Fruit fly (Drosophila melanogaster) whole organism, embryonic: ENCODE measurements around the gene CG14054.
A peak's percentile ranks its signal among the peaks of the same experiment; 100 is the strongest.

Experiments used
- ATbp ChIP-seq: fragments of 200-800 bp; sonication (Bioruptor generic); optimal IDR thresholded peaks from 2 replicates; lab custom pipeline; 2017; ENCODE audit warnings: missing biosample characterization, mild to moderate bottlenecking, missing genetic modification characterization, missing genetic modification reagents
- Ada2b ChIP-seq: fragments of 200-800 bp; sonication (Bioruptor generic); IDR thresholded peaks from 2 replicates; pipeline ENCODE4 v1.3.6; 2022; ENCODE audit warnings: missing biosample characterization, missing genetic modification characterization
- Antp ChIP-seq: fragments of 200-800 bp; sonication (Bioruptor generic); optimal IDR thresholded peaks from 3 replicates; lab custom pipeline; 2016; ENCODE audit warnings: missing biosample characterization, missing genetic modification characterization
- C15 ChIP-seq: fragments of 200-800 bp; sonication (Bioruptor generic); IDR thresholded peaks from 3 replicates; pipeline ENCODE4 v1.3.6; 2022; ENCODE audit warnings: missing biosample characterization, missing genetic modification characterization
- CG10431 ChIP-seq: fragments of 200-800 bp; sonication (Bioruptor generic); optimal IDR thresholded peaks from 3 replicates; lab custom pipeline; 2018; ENCODE audit warnings: missing biosample characterization, mild to moderate bottlenecking, missing genetic modification characterization
- CG11504 ChIP-seq: fragments of 200-800 bp; sonication (Bioruptor generic); optimal IDR thresholded peaks from 3 replicates; lab custom pipeline; 2019; ENCODE audit warnings: missing biosample characterization, mild to moderate bottlenecking, missing genetic modification characterization, moderate library complexity
- CG12942 ChIP-seq: fragments of 200-800 bp; sonication (Bioruptor generic); optimal IDR thresholded peaks from 3 replicates; lab custom pipeline; 2016; ENCODE audit warnings: missing biosample characterization, missing genetic modification characterization
- CG14667 ChIP-seq: fragments of 200-800 bp; sonication (Bioruptor generic); IDR thresholded peaks from 2 replicates; pipeline ENCODE4 v1.3.6; 2022; ENCODE audit warnings: missing biosample characterization, missing genetic modification characterization
- CG1602 ChIP-seq: fragments of 200-800 bp; sonication (Bioruptor generic); optimal IDR thresholded peaks from 3 replicates; lab custom pipeline; 2016; ENCODE audit warnings: missing biosample characterization, missing genetic modification characterization
- CG1603 ChIP-seq: fragments of 200-800 bp; sonication (Bioruptor generic); optimal IDR thresholded peaks from 2 replicates; lab custom pipeline; 2019; ENCODE audit warnings: missing biosample characterization, mild to moderate bottlenecking, missing genetic modification characterization, moderate library complexity
- CG17802 ChIP-seq: fragments of 200-800 bp; sonication (Bioruptor generic); optimal IDR thresholded peaks from 2 replicates; lab custom pipeline; 2018; ENCODE audit warnings: missing biosample characterization, mild to moderate bottlenecking, missing genetic modification characterization, moderate library complexity
- CG18262 ChIP-seq: fragments of 200-800 bp; optimal IDR thresholded peaks from 3 replicates; lab custom pipeline; 2019; ENCODE audit warnings: missing biosample characterization, mild to moderate bottlenecking, missing genetic modification characterization, moderate library complexity
- CG2202 ChIP-seq: fragments of 200-800 bp; sonication (Bioruptor generic); optimal IDR thresholded peaks from 2 replicates; lab custom pipeline; 2018; ENCODE audit warnings: missing biosample characterization, mild to moderate bottlenecking, missing genetic modification characterization
- CG30403 ChIP-seq: fragments of 200-800 bp; sonication (Bioruptor generic); optimal IDR thresholded peaks from 3 replicates; lab custom pipeline; 2016; ENCODE audit warnings: missing biosample characterization, missing genetic modification characterization
- CG31224 ChIP-seq: fragments of 200-800 bp; sonication (Bioruptor generic); IDR thresholded peaks from 2 replicates; pipeline ENCODE4 v1.3.6; 2022; ENCODE audit warnings: missing biosample characterization, missing genetic modification characterization
- CG3847 ChIP-seq: fragments of 200-800 bp; sonication (Bioruptor generic); IDR thresholded peaks from 2 replicates; pipeline ENCODE4 v1.3.6; 2022; ENCODE audit warnings: missing biosample characterization, missing genetic modification characterization
- CG6683 ChIP-seq: fragments of 200-800 bp; sonication (Bioruptor generic); optimal IDR thresholded peaks from 2 replicates; lab custom pipeline; 2017; ENCODE audit warnings: missing biosample characterization, mild to moderate bottlenecking, missing genetic modification characterization, missing genetic modification reagents
- CG6765 ChIP-seq: fragments of 200-800 bp; sonication (Bioruptor generic); optimal IDR thresholded peaks from 3 replicates; lab custom pipeline; 2017; ENCODE audit warnings: missing biosample characterization, mild to moderate bottlenecking, missing genetic modification characterization
- CG6854 ChIP-seq: fragments of 200-800 bp; sonication (Bioruptor generic); optimal IDR thresholded peaks from 3 replicates; lab custom pipeline; 2017; ENCODE audit warnings: missing biosample characterization, mild to moderate bottlenecking, missing genetic modification characterization
- CG7556 ChIP-seq: fragments of 200-800 bp; sonication (Bioruptor generic); optimal IDR thresholded peaks from 2 replicates; lab custom pipeline; 2017; ENCODE audit warnings: missing biosample characterization, mild to moderate bottlenecking, missing genetic modification characterization
- CG8388 ChIP-seq: fragments of 200-800 bp; sonication (Bioruptor generic); optimal IDR thresholded peaks from 2 replicates; lab custom pipeline; 2019; ENCODE audit warnings: missing biosample characterization, mild to moderate bottlenecking, missing genetic modification characterization, moderate library complexity
- ERR ChIP-seq: fragments of 200-800 bp; sonication (Bioruptor generic); optimal IDR thresholded peaks from 2 replicates; lab custom pipeline; 2016; ENCODE audit warnings: missing biosample characterization, missing genetic modification characterization
- Max ChIP-seq: fragments of 200-800 bp; sonication (Bioruptor generic); optimal IDR thresholded peaks from 2 replicates; lab custom pipeline; 2016; ENCODE audit warnings: missing biosample characterization, mild to moderate bottlenecking, missing genetic modification characterization
- Meics ChIP-seq: fragments of 200-800 bp; sonication (Bioruptor generic); optimal IDR thresholded peaks from 2 replicates; lab custom pipeline; 2017; ENCODE audit warnings: missing biosample characterization, mild to moderate bottlenecking, missing genetic modification characterization
- Optix ChIP-seq: fragments of 200-800 bp; sonication (Bioruptor generic); IDR thresholded peaks from 3 replicates; pipeline ENCODE4 v1.3.6; 2022; ENCODE audit warnings: missing biosample characterization, missing genetic modification characterization
- ase ChIP-seq: fragments of 200-800 bp; sonication (Bioruptor generic); IDR thresholded peaks from 3 replicates; pipeline ENCODE4 v1.3.6; 2022; ENCODE audit warnings: missing biosample characterization, missing genetic modification characterization
- chinmo ChIP-seq: fragments of 200-800 bp; sonication (Bioruptor generic); IDR thresholded peaks from 4 replicates; pipeline ENCODE4 v1.3.6; 2022; ENCODE audit warnings: missing biosample characterization, missing genetic modification characterization; ENCODE audit not compliant: partially characterized antibody
- dmrt99B ChIP-seq: fragments of 200-800 bp; sonication (Bioruptor generic); optimal IDR thresholded peaks from 2 replicates; lab custom pipeline; 2018; ENCODE audit warnings: missing biosample characterization, mild to moderate bottlenecking, missing genetic modification characterization, moderate library complexity
- eyg ChIP-seq: fragments of 200-800 bp; sonication (Bioruptor generic); optimal IDR thresholded peaks from 3 replicates; lab custom pipeline; 2016; ENCODE audit warnings: missing biosample characterization, missing genetic modification characterization
- gce ChIP-seq: fragments of 200-800 bp; sonication (Bioruptor generic); IDR thresholded peaks from 3 replicates; pipeline ENCODE4 v1.3.6; 2022; ENCODE audit warnings: missing biosample characterization, missing genetic modification characterization
- gcm ChIP-seq: fragments of 200-800 bp; sonication (Bioruptor generic); optimal IDR thresholded peaks from 2 replicates; lab custom pipeline; 2019; ENCODE audit warnings: missing biosample characterization, mild to moderate bottlenecking, missing genetic modification characterization, moderate library complexity
- gfzf ChIP-seq: fragments of 200-800 bp; sonication (Bioruptor generic); optimal IDR thresholded peaks from 2 replicates; lab custom pipeline; 2016; ENCODE audit warnings: missing biosample characterization, mild to moderate bottlenecking, missing genetic modification characterization, moderate library complexity
- gsb ChIP-seq: fragments of 200-800 bp; sonication (Bioruptor generic); IDR thresholded peaks from 2 replicates; pipeline ENCODE4 v1.3.6; 2022; ENCODE audit warnings: missing biosample characterization, missing genetic modification characterization
- hkb ChIP-seq, 2 experiments: fragments of 200-800 bp in 1 of 2; fragments of >200 bp in 1 of 2; sonication (Bioruptor generic) in 1 of 2; IDR thresholded peaks in 1 of 2; optimal IDR thresholded peaks in 1 of 2; 2 replicates each; pipeline versions ENCODE4 v1.3.6 to Lab custom; 2017 to 2022; ENCODE audit warnings: missing biosample characterization in 1 of 2, missing genetic modification characterization in 1 of 2
- peb ChIP-seq: fragments of 200-800 bp; sonication (Bioruptor generic); IDR thresholded peaks from 2 replicates; pipeline ENCODE4 v1.3.6; 2022; ENCODE audit warnings: missing biosample characterization, missing genetic modification characterization
- phol ChIP-seq: fragments of 200-800 bp; sonication (Bioruptor generic); optimal IDR thresholded peaks from 3 replicates; lab custom pipeline; 2018; ENCODE audit warnings: missing biosample characterization, mild to moderate bottlenecking, missing genetic modification characterization, moderate library complexity
- prd ChIP-seq, 3 experiments: fragments of >200 bp in 2 of 3; fragments of 200-800 bp in 1 of 3; sonication (Bioruptor generic) in 1 of 3; optimal IDR thresholded peaks in 2 of 3; IDR thresholded peaks in 1 of 3; 2 replicates in 2 of 3; 3 replicates in 1 of 3; pipeline versions ENCODE4 v1.3.6 to Lab custom; 2017 to 2022; ENCODE audit warnings: missing biosample characterization in 1 of 3, missing genetic modification characterization in 1 of 3
- salm ChIP-seq: fragments of 200-800 bp; sonication (Bioruptor generic); optimal IDR thresholded peaks from 2 replicates; lab custom pipeline; 2018; ENCODE audit warnings: missing biosample characterization, mild to moderate bottlenecking, missing genetic modification characterization
- sc ChIP-seq, 3 experiments: fragments of >200 bp in 2 of 3; fragments of 200-800 bp in 1 of 3; sonication (Bioruptor generic) in 1 of 3; optimal IDR thresholded peaks; 2 replicates in 2 of 3; 3 replicates in 1 of 3; lab custom pipeline; 2017; ENCODE audit warnings: mild to moderate bottlenecking in 1 of 3, missing biosample characterization in 1 of 3, missing genetic modification characterization in 1 of 3, missing genetic modification reagents in 1 of 3
- scrt ChIP-seq: fragments of 200-800 bp; sonication (Bioruptor generic); optimal IDR thresholded peaks from 2 replicates; lab custom pipeline; 2018; ENCODE audit warnings: missing biosample characterization, mild to moderate bottlenecking, missing genetic modification characterization, moderate library complexity
- sim ChIP-seq: fragments of 200-800 bp; sonication (Bioruptor generic); IDR thresholded peaks from 2 replicates; pipeline ENCODE4 v1.3.6; 2022; ENCODE audit warnings: missing biosample characterization, missing genetic modification characterization
- sima ChIP-seq: fragments of 200-800 bp; sonication (Bioruptor generic); optimal IDR thresholded peaks from 2 replicates; lab custom pipeline; 2016; ENCODE audit warnings: missing biosample characterization, missing genetic modification characterization
- sisA ChIP-seq: fragments of 200-800 bp; sonication (Bioruptor generic); IDR thresholded peaks from 2 replicates; pipeline ENCODE4 v1.3.6; 2022; ENCODE audit warnings: missing biosample characterization, missing genetic modification characterization
- ssp ChIP-seq: fragments of 200-800 bp; sonication (Bioruptor generic); IDR thresholded peaks from 2 replicates; pipeline ENCODE4 v1.3.6; 2022; ENCODE audit warnings: missing biosample characterization, missing genetic modification characterization
- stwl ChIP-seq: fragments of 200-800 bp; sonication (Bioruptor generic); optimal IDR thresholded peaks from 3 replicates; lab custom pipeline; 2018; ENCODE audit warnings: missing biosample characterization, mild to moderate bottlenecking, missing genetic modification characterization, moderate library complexity
- tap ChIP-seq: fragments of 200-800 bp; optimal IDR thresholded peaks from 3 replicates; lab custom pipeline; 2019; ENCODE audit warnings: missing biosample characterization, mild to moderate bottlenecking, missing genetic modification characterization, moderate library complexity
- tio ChIP-seq: fragments of 200-800 bp; sonication (Bioruptor generic); optimal IDR thresholded peaks from 2 replicates; lab custom pipeline; 2017; ENCODE audit warnings: missing biosample characterization, missing genetic modification characterization, inconsistent platforms
- ttk ChIP-seq: fragments of 200-800 bp; sonication (Bioruptor generic); IDR thresholded peaks from 2 replicates; pipeline ENCODE4 v2.1.2; 2022; ENCODE audit warnings: missing biosample characterization, missing genetic modification characterization
- yki ChIP-seq: fragments of >200 bp; optimal IDR thresholded peaks from 3 replicates; lab custom pipeline; 2018

The CG14054 gene

dm6 chrX:2036800-2037488, 29.2 kb downstream of the CG14054 start (continued):
- TF ChIP-seq CG1603 (tag; lab: Kevin White, UChicago) (peak; percentile 44), Ada2b (GFP tag; lab: Robert Waterston, UW) (no peak), CG7556 (GFP tag; lab: Kevin White, UChicago) (peak; percentile 2), CG6765 (GFP tag; lab: Kevin White, UChicago) (no peak), chinmo (no peak), prd (optimal IDR thresholded peaks at IDR 0.05; lab: Kevin White, UChicago) (no peak), prd (GFP tag; IDR thresholded peaks at IDR 0.05; lab: Robert Waterston, UW) (no peak), CG14667 (GFP tag; lab: Robert Waterston, UW) (no peak), stwl (tag; lab: Kevin White, UChicago) (no peak), Optix (GFP tag; lab: Robert Waterston, UW) (no peak), Meics (no peak), eyg (peak; percentile 36), dmrt99B (tag; lab: Kevin White, UChicago) (no peak), CG10431 (no peak), ase (GFP tag; lab: Robert Waterston, UW) (no peak), CG18262 (tag; lab: Kevin White, UChicago) (peak; percentile 28), CG8388 (GFP tag; lab: Kevin White, UChicago) (peak; percentile 14), CG1602 (no peak), yki (lab: Kevin White, UChicago) (no peak), C15 (no peak), Max (GFP tag; lab: Kevin White, UChicago) (no peak), CG3847 (no peak), gsb (GFP tag; lab: Robert Waterston, UW) (no peak), tio (GFP tag; lab: Kevin White, UChicago) (no peak), CG31224 (0 out of 2 replicates have a peak, but pooled peaks have one; percentile 4), ERR (GFP tag; lab: Kevin White, UChicago) (no peak), sisA (GFP tag; lab: Robert Waterston, UW) (peak; percentile 40; the same call in 1 of the 2 replicates), ssp (GFP tag; lab: Robert Waterston, UW) (no peak), CG30403 (GFP tag; lab: Kevin White, UChicago) (peak; percentile 34), gce (GFP tag; lab: Robert Waterston, UW) (no peak), ATbp (peak; percentile 19), sc (optimal IDR thresholded peaks at IDR 0.05; lab: Kevin White, UChicago) (no peak), sc (GFP tag; optimal IDR thresholded peaks at IDR 0.05; lab: Kevin White, UChicago) (no peak), CG12942 (GFP tag; lab: Kevin White, UChicago) (peak; percentile 14), ttk (GFP tag; lab: Robert Waterston, UW) (no peak), CG2202 (tag; lab: Kevin White, UChicago) (no peak), phol (tag; lab: Kevin White, UChicago) (peak; percentile 39), sim (GFP tag; lab: Robert Waterston, UW) (no peak), CG11504 (tag; lab: Kevin White, UChicago) (peak; percentile 50), CG6683 (GFP tag; lab: Kevin White, UChicago) (no peak), CG17802 (tag; lab: Kevin White, UChicago) (no peak), hkb (optimal IDR thresholded peaks at IDR 0.05; lab: Kevin White, UChicago) (no peak), hkb (GFP tag; IDR thresholded peaks at IDR 0.05; lab: Robert Waterston, UW) (0 out of 2 replicates have a peak, but pooled peaks have one; percentile 15), gfzf (GFP tag; lab: Kevin White, UChicago) (no peak), scrt (GFP tag; lab: Kevin White, UChicago) (no peak), peb (GFP tag; lab: Robert Waterston, UW) (no peak), salm (no peak), tap (no peak), sima (GFP tag; lab: Kevin White, UChicago) (no peak), Antp (GFP tag; lab: Kevin White, UChicago) (peak; percentile 48), CG6854 (no peak), gcm (GFP tag; lab: Kevin White, UChicago) (no peak)
